Fruit fly (Drosophila melanogaster): ENCODE data around the gene CG10171.

CG10171 gene

DNA sequence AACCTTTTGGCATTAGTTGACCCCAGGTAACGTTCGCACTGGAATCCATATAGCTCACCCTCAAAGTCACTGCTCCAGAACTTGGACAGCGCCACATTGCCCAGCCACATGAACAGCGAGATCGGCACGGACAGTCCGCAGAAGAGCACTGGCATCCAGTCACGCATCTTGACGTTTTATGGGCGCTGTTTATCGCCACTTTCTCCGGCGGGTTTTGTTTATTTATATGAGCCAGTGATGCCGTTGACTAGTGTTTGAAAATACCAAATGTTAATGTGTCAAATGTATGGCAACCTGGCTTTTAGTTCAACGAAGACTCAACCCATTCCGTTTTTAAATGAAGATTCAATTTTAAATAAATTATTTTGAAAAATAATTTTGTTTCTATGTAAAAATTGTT lies at the start of gene CG10171:
Gene CG10171, minus strand, starts transcription at position 300 of the 400 bp plus-strand sequence.
- peak; percentile 20 for TF ChIP-seq trem (tag; optimal IDR thresholded peaks at IDR 0.05)
- TF ChIP-seq gfzf (GFP tag; optimal IDR thresholded peaks at IDR 0.05) = peak; percentile 20
- peak; percentile 89 for TF ChIP-seq CG3847 (GFP tag; IDR thresholded peaks at IDR 0.05)
- TF ChIP-seq pzg (GFP tag; optimal IDR thresholded peaks at IDR 0.05) = peak; percentile 59
- no peak for TF ChIP-seq CG32767 (GFP tag; IDR thresholded peaks at IDR 0.05)
- peak; percentile 69 for TF ChIP-seq Opbp (GFP tag; IDR thresholded peaks at IDR 0.05; ENCODE audit: partially characterized antibody)
- peak; percentile 64; the same call in 1 of the 3 replicates for TF ChIP-seq ken (GFP tag; IDR thresholded peaks at IDR 0.05)
- TF ChIP-seq amos (GFP tag; IDR thresholded peaks at IDR 0.05; ENCODE audit: partially characterized antibody) = peak; percentile 35; the same call in 1 of the 2 replicates
- no peak for TF ChIP-seq CG3838 (GFP tag; optimal IDR thresholded peaks at IDR 0.05)
- TF ChIP-seq knrl (GFP tag; IDR thresholded peaks at IDR 0.05; ENCODE audit: partially characterized antibody) = peak; percentile 39; the same call in 1 of the 3 replicates
- peak; percentile 44 for TF ChIP-seq CG14710 (tag; optimal IDR thresholded peaks at IDR 0.05)
- peak; percentile 11; the same call in 1 of the 2 replicates for TF ChIP-seq NFAT (GFP tag; IDR thresholded peaks at IDR 0.05)
- TF ChIP-seq CoRest (tag; optimal IDR thresholded peaks at IDR 0.05) = peak; percentile 27
- no peak for TF ChIP-seq lola (GFP tag; optimal IDR thresholded peaks at IDR 0.05)
- TF ChIP-seq E2f2 (GFP tag; IDR thresholded peaks at IDR 0.05) = peak; percentile 80
- peak; percentile 52 for TF ChIP-seq Lhr (GFP tag; optimal IDR thresholded peaks at IDR 0.05)
- peak; percentile 44; the same call in 1 of the 2 replicates for TF ChIP-seq tna (GFP tag; IDR thresholded peaks at IDR 0.05; ENCODE audit: partially characterized antibody)
- TF ChIP-seq CG1603 (tag; optimal IDR thresholded peaks at IDR 0.05) = peak; percentile 49
- TF ChIP-seq eve (GFP tag; optimal IDR thresholded peaks at IDR 0.05) = no peak
- TF ChIP-seq Dref (GFP tag; IDR thresholded peaks at IDR 0.05) = peak; percentile 43; the same call in 1 of the 2 replicates
- no peak for TF ChIP-seq CG8290 (GFP tag; optimal IDR thresholded peaks at IDR 0.05)
- TF ChIP-seq CG8290 (tag; optimal IDR thresholded peaks at IDR 0.05) = no peak
- TF ChIP-seq stwl (tag; optimal IDR thresholded peaks at IDR 0.05) = peak; percentile 85
- no peak for TF ChIP-seq hth (optimal IDR thresholded peaks at IDR 0.05)
- 0 out of 2 replicates have a peak, but pooled peaks have one; percentile 10 for TF ChIP-seq ssp (GFP tag; IDR thresholded peaks at IDR 0.05)
- TF ChIP-seq YL-1 (GFP tag; optimal IDR thresholded peaks at IDR 0.05) = peak; percentile 46
- peak; percentile 43 for TF ChIP-seq CG12659 (GFP tag; optimal IDR thresholded peaks at IDR 0.05)
- TF ChIP-seq CG9932 (GFP tag; IDR thresholded peaks at IDR 0.05) = peak; percentile 45
- peak; percentile 90 for TF ChIP-seq CG10267 (tag; optimal IDR thresholded peaks at IDR 0.05)
- TF ChIP-seq prd (optimal IDR thresholded peaks at IDR 0.05) = no peak
- no peak for TF ChIP-seq prd (GFP tag; IDR thresholded peaks at IDR 0.05)
- no peak for TF ChIP-seq Ssrp (tag; optimal IDR thresholded peaks at IDR 0.05)
- TF ChIP-seq Sry-β (GFP tag; optimal IDR thresholded peaks at IDR 0.05) = no peak
- TF ChIP-seq Med (GFP tag) = peak; percentile 34
- peak; percentile 61 for TF ChIP-seq CG4617 (GFP tag; optimal IDR thresholded peaks at IDR 0.05; ENCODE audit: borderline replicate concordance)
- TF ChIP-seq CG10321 (GFP tag; IDR thresholded peaks at IDR 0.05) = no peak
- peak; percentile 38; the same call in 1 of the 3 replicates for TF ChIP-seq CG16813 (GFP tag; IDR thresholded peaks at IDR 0.05; ENCODE audit: partially characterized antibody)
- TF ChIP-seq nau (GFP tag; optimal IDR thresholded peaks at IDR 0.05) = no peak
- peak; percentile 21 for TF ChIP-seq BEAF-32 (GFP tag; optimal IDR thresholded peaks at IDR 0.05)
- peak; percentile 67 for TF ChIP-seq Dp (GFP tag; optimal IDR thresholded peaks at IDR 0.05)
- TF ChIP-seq Myb (GFP tag; optimal IDR thresholded peaks at IDR 0.05) = peak; percentile 76
- no peak for TF ChIP-seq wor (GFP tag; IDR thresholded peaks at IDR 0.05)
- peak; percentile 13; the same call in 1 of the 2 replicates for TF ChIP-seq CG13287 (GFP tag; IDR thresholded peaks at IDR 0.05; ENCODE audit: partially characterized antibody)
- no peak for TF ChIP-seq CG12071 (GFP tag; optimal IDR thresholded peaks at IDR 0.05)
- peak; percentile 41 for TF ChIP-seq pita (GFP tag; optimal IDR thresholded peaks at IDR 0.05)
- TF ChIP-seq MBD-R2 (GFP tag; IDR thresholded peaks at IDR 0.05) = peak; percentile 97
- peak; percentile 11 for TF ChIP-seq phol (tag; optimal IDR thresholded peaks at IDR 0.05)
- 0 out of 3 replicates have a peak, but pooled peaks have one; percentile 30 for TF ChIP-seq CG6791 (GFP tag; IDR thresholded peaks at IDR 0.05; ENCODE audit: partially characterized antibody)
- TF ChIP-seq jigr1 (GFP tag; IDR thresholded peaks at IDR 0.05) = peak; percentile 49; the same call in 1 of the 3 replicates
- peak; percentile 39 for TF ChIP-seq CTCF (GFP tag; optimal IDR thresholded peaks at IDR 0.05)

Measured in whole organism, embryonic.